Fruit fly (Drosophila melanogaster) whole organism, adult: ENCODE results near the gene Pus10.
A peak's percentile ranks its signal among the peaks of the same experiment; 100 is the strongest.

Experiments
- CG33017 ChIP-seq: fragments of 200-800 bp; sonication (Bioruptor generic); optimal IDR thresholded peaks from 2 replicates; lab custom pipeline; 2018; ENCODE audit warnings: missing biosample characterization, mild to moderate bottlenecking, missing genetic modification characterization, moderate library complexity
- CG7045 ChIP-seq: fragments of 200-800 bp; sonication (Bioruptor generic); optimal IDR thresholded peaks from 2 replicates; lab custom pipeline; 2017; ENCODE audit warnings: missing biosample characterization, mild to moderate bottlenecking, missing genetic modification characterization
- cnc ChIP-seq, 2 experiments: fragments of >200 bp; optimal IDR thresholded peaks; 2 replicates each; lab custom pipeline; 2017
- ovo ChIP-seq: fragments of 200-800 bp; sonication (Bioruptor generic); optimal IDR thresholded peaks from 2 replicates; lab custom pipeline; 2016; ENCODE audit warnings: missing biosample characterization, missing genetic modification characterization

- TF ChIP-seq CG7045 (GFP tag; lab: Kevin White, UChicago) (no peak), ovo (no peak), cnc (optimal IDR thresholded peaks at IDR 0.05; lab: Kevin White, UChicago) (peak in 1 of 2 experiments; percentile 68), CG33017 (tag; lab: Kevin White, UChicago) (no peak)
These were observed 14.3 kb downstream of the Pus10 start, which contains the start of the genes CG31975 and ovm for dm6 chr2L:140849-141248.
